Worm (Caenorhabditis elegans): Measurements from ENCODE around the gene idpa-3.

DNA sequence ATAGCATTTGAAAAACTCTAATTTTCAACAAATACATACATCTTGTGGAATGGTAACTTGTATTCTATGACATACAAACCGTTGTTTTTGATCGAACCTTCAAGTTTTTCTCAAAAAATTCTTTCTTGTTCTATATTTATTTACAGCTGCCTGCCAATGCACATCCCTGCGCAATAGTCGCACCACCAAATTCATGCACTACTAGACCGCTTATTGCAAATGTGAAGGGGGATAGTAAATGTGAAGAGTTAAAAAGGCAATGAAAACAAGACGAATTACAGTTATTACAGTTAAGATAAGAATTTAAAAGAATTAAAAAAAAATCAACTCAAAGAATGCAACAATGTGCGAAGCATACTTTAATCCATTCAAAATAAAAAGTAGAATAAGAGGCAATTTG is 17.6 kb downstream of the idpa-3 start:
- TF ChIP-seq nhr-28 (tag; optimal IDR thresholded peaks at IDR 0.05) (no peak), rnt-1 (tag; optimal IDR thresholded peaks at IDR 0.05) (no peak), snpc-4 (tag; optimal IDR thresholded peaks at IDR 0.05) (no peak), dsc-1 (tag; optimal IDR thresholded peaks at IDR 0.05) (no peak), lin-13 (GFP tag; optimal IDR thresholded peaks at IDR 0.05) (no peak), pax-3 (tag; optimal IDR thresholded peaks at IDR 0.05) (no peak), mdl-1 (tag; optimal IDR thresholded peaks at IDR 0.05) (no peak), nhr-76 (tag; optimal IDR thresholded peaks at IDR 0.05) (no peak), lsy-2 (tag; optimal IDR thresholded peaks at IDR 0.05) (no peak), skn-1 (tag; optimal IDR thresholded peaks at IDR 0.05) (no peak), sox-4 (tag; optimal IDR thresholded peaks at IDR 0.05) (no peak), fos-1 (tag; optimal IDR thresholded peaks at IDR 0.05) (no peak), ces-1 (GFP tag; optimal IDR thresholded peaks at IDR 0.05) (no peak)
